Worm (Caenorhabditis elegans) whole organism, L1 larva: ENCODE results near the gene T04C12.1.

ENCODE experiments used
- C16A3.4 ChIP-seq: fragments of 150-350 bp; optimal IDR thresholded peaks from 2 replicates; lab custom pipeline; 2014; ENCODE audit warnings: missing biosample characterization, missing genetic modification characterization
- F16B12.6 ChIP-seq: fragments of 150-350 bp; optimal IDR thresholded peaks from 2 replicates; lab custom pipeline; 2014; ENCODE audit warnings: missing biosample characterization, missing genetic modification characterization
- Y116A8C.19 ChIP-seq: sonication (generic microtip); optimal IDR thresholded peaks from 2 replicates; lab custom pipeline; 2016; ENCODE audit warnings: missing compliant biosample characterization, missing genetic modification characterization, borderline replicate concordance
- aha-1 ChIP-seq: fragments of 150-350 bp; optimal IDR thresholded peaks from 2 replicates; lab custom pipeline; 2014; ENCODE audit warnings: missing biosample characterization, missing genetic modification characterization
- alr-1 ChIP-seq: fragments of 200-800 bp; sonication (Bioruptor generic); optimal IDR thresholded peaks from 2 replicates; lab custom pipeline; 2018; ENCODE audit warnings: borderline replicate concordance, mild to moderate bottlenecking, missing genetic modification characterization, missing compliant biosample characterization
- aly-2 ChIP-seq: fragments of 150-350 bp; optimal IDR thresholded peaks from 2 replicates; lab custom pipeline; 2014; ENCODE audit warnings: missing biosample characterization, missing genetic modification characterization
- ama-1 ChIP-seq: fragments of 150-350 bp; optimal IDR thresholded peaks from 2 replicates; lab custom pipeline; 2014
- blmp-1 ChIP-seq: fragments of 150-350 bp; optimal IDR thresholded peaks from 2 replicates; lab custom pipeline; 2014; ENCODE audit warnings: missing biosample characterization, missing genetic modification characterization
- ceh-63 ChIP-seq: fragments of 200-800 bp; sonication (Bioruptor generic); optimal IDR thresholded peaks from 2 replicates; lab custom pipeline; 2018; ENCODE audit warnings: mild to moderate bottlenecking, missing genetic modification characterization, missing compliant biosample characterization
- ceh-8 ChIP-seq: fragments of 200-800 bp; sonication (Bioruptor generic); optimal IDR thresholded peaks from 2 replicates; lab custom pipeline; 2018; ENCODE audit warnings: mild to moderate bottlenecking, missing genetic modification characterization, moderate library complexity, missing compliant biosample characterization
- ceh-88 ChIP-seq: fragments of 200-800 bp; sonication (Bioruptor generic); IDR thresholded peaks from 2 replicates; pipeline ENCODE4 v1.3.6; 2022; ENCODE audit warnings: missing genetic modification characterization, missing compliant biosample characterization
- ceh-90 ChIP-seq: sonication (generic microtip); optimal IDR thresholded peaks from 2 replicates; lab custom pipeline; 2016; ENCODE audit warnings: missing genetic modification characterization, missing compliant biosample characterization
- ces-1 ChIP-seq: fragments of 150-350 bp; optimal IDR thresholded peaks from 2 replicates; lab custom pipeline; 2014; ENCODE audit warnings: missing biosample characterization, missing genetic modification reagents, missing genetic modification characterization
- efl-3 ChIP-seq: fragments of 200-800 bp; sonication (Bioruptor generic); optimal IDR thresholded peaks from 2 replicates; lab custom pipeline; 2018; ENCODE audit warnings: mild to moderate bottlenecking, missing genetic modification characterization, missing compliant biosample characterization
- egl-13 ChIP-seq: sonication (generic microtip); optimal IDR thresholded peaks from 2 replicates; lab custom pipeline; 2016; ENCODE audit warnings: missing genotype, missing genetic modification reagents, missing genetic modification characterization, missing compliant biosample characterization
- egl-27 ChIP-seq, 2 experiments: fragments of 150-350 bp in 1 of 2; sonication (generic microtip); optimal IDR thresholded peaks; 3 replicates each; lab custom pipeline; 2017 to 2018; ENCODE audit warnings: missing biosample characterization in 2 of 2, missing genetic modification characterization in 2 of 2, missing genetic modification reagents in 2 of 2
- ets-5 ChIP-seq: fragments of 200-800 bp; sonication (Bioruptor generic); IDR thresholded peaks from 2 replicates; pipeline ENCODE4 v1.3.6; 2022; ENCODE audit warnings: missing genetic modification characterization, missing compliant biosample characterization
- fkh-10 ChIP-seq: sonication (generic microtip); optimal IDR thresholded peaks from 2 replicates; lab custom pipeline; 2017; ENCODE audit warnings: missing biosample characterization, missing genetic modification reagents, missing genetic modification characterization
- fkh-8 ChIP-seq: sonication (generic microtip); optimal IDR thresholded peaks from 2 replicates; lab custom pipeline; 2016; ENCODE audit warnings: mild to moderate bottlenecking, missing genetic modification characterization, missing compliant biosample characterization
- grh-1 ChIP-seq: fragments of 200-800 bp; sonication (Bioruptor generic); IDR thresholded peaks from 2 replicates; pipeline ENCODE4 v1.3.6; 2022; ENCODE audit warnings: missing genetic modification reagents, missing genetic modification characterization, missing compliant biosample characterization
- hlh-17 ChIP-seq: fragments of 200-800 bp; sonication (Bioruptor generic); optimal IDR thresholded peaks from 2 replicates; lab custom pipeline; 2018; ENCODE audit warnings: missing genetic modification characterization, mild to moderate bottlenecking, missing compliant biosample characterization, moderate library complexity, borderline replicate concordance
- irx-1 ChIP-seq: sonication (generic microtip); optimal IDR thresholded peaks from 2 replicates; lab custom pipeline; 2016; ENCODE audit warnings: missing genetic modification characterization, missing compliant biosample characterization
- isw-1 ChIP-seq: fragments of 200-800 bp; sonication (Bioruptor generic); IDR thresholded peaks from 2 replicates; pipeline ENCODE4 v1.3.6; 2022; ENCODE audit warnings: missing genetic modification characterization, missing compliant biosample characterization
- lin-14 ChIP-seq: fragments of 200-800 bp; sonication (Bioruptor generic); optimal IDR thresholded peaks from 2 replicates; lab custom pipeline; 2018; ENCODE audit warnings: mild to moderate bottlenecking, missing genetic modification characterization, moderate library complexity, missing compliant biosample characterization
- lin-15B ChIP-seq: fragments of 150-350 bp; sonication (generic microtip); optimal IDR thresholded peaks from 3 replicates; lab custom pipeline; 2014; ENCODE audit warnings: missing biosample characterization, missing genetic modification characterization
- lin-35 ChIP-seq, 2 experiments: fragments of 150-350 bp; optimal IDR thresholded peaks; 2 replicates each; lab custom pipeline; 2014; ENCODE audit warnings: missing biosample characterization in 2 of 2, missing genetic modification characterization in 2 of 2, missing genetic modification reagents in 2 of 2
- lin-39 ChIP-seq: fragments of 150-350 bp; optimal IDR thresholded peaks from 2 replicates; lab custom pipeline; 2014; ENCODE audit warnings: missing biosample characterization, missing genetic modification reagents, missing genetic modification characterization
- mab-9 ChIP-seq: fragments of 200-800 bp; sonication (Bioruptor generic); IDR thresholded peaks from 2 replicates; pipeline ENCODE4 v1.3.6; 2022; ENCODE audit warnings: missing genetic modification reagents, missing genetic modification characterization, missing compliant biosample characterization
- mef-2 ChIP-seq: fragments of 150-350 bp; optimal IDR thresholded peaks from 2 replicates; lab custom pipeline; 2014; ENCODE audit warnings: missing biosample characterization, missing genetic modification characterization
- nhr-19 ChIP-seq: fragments of 200-800 bp; sonication (Bioruptor generic); conservative IDR thresholded peaks from 2 replicates; pipeline ENCODE4 v1.3.6; 2022; ENCODE audit warnings: missing genetic modification characterization, missing compliant biosample characterization
- nhr-237 ChIP-seq: fragments of 150-350 bp; optimal IDR thresholded peaks from 2 replicates; lab custom pipeline; 2014; ENCODE audit warnings: missing biosample characterization, missing genetic modification characterization
- nhr-28 ChIP-seq: fragments of 150-350 bp; optimal IDR thresholded peaks from 2 replicates; lab custom pipeline; 2014; ENCODE audit warnings: missing biosample characterization, missing genetic modification characterization
- nhr-47 ChIP-seq: sonication (generic microtip); optimal IDR thresholded peaks from 2 replicates; lab custom pipeline; 2016; ENCODE audit warnings: mild to moderate bottlenecking, missing genetic modification characterization, moderate library complexity, missing compliant biosample characterization
- nhr-71 ChIP-seq: sonication (generic microtip); optimal IDR thresholded peaks from 2 replicates; lab custom pipeline; 2016; ENCODE audit warnings: mild to moderate bottlenecking, missing genetic modification characterization, moderate library complexity, missing compliant biosample characterization
- nhr-76 ChIP-seq: sonication (generic microtip); optimal IDR thresholded peaks from 2 replicates; lab custom pipeline; 2017; ENCODE audit warnings: missing biosample characterization, missing genetic modification characterization
- nhr-85 ChIP-seq: sonication (generic microtip); peaks from one replicate; lab custom pipeline; 2016; ENCODE audit warnings: missing genetic modification characterization, inconsistent platforms, missing compliant biosample characterization
- nhr-90 ChIP-seq: sonication (generic microtip); optimal IDR thresholded peaks from 2 replicates; lab custom pipeline; 2016; ENCODE audit warnings: mild to moderate bottlenecking, missing genetic modification characterization, missing compliant biosample characterization; ENCODE audit not compliant: poor library complexity
- pax-3 ChIP-seq: fragments of 200-800 bp; sonication (Bioruptor generic); optimal IDR thresholded peaks from 2 replicates; lab custom pipeline; 2018; ENCODE audit warnings: mild to moderate bottlenecking, missing genetic modification characterization, moderate library complexity, missing compliant biosample characterization
- rnt-1 ChIP-seq: sonication (generic microtip); optimal IDR thresholded peaks from 2 replicates; lab custom pipeline; 2016; ENCODE audit warnings: mild to moderate bottlenecking, missing genetic modification characterization, moderate library complexity, missing compliant biosample characterization
- skn-1 ChIP-seq: fragments of 150-350 bp; optimal IDR thresholded peaks from 2 replicates; lab custom pipeline; 2014; ENCODE audit warnings: missing biosample characterization, missing genetic modification characterization
- snu-23 ChIP-seq: sonication (generic microtip); optimal IDR thresholded peaks from 2 replicates; lab custom pipeline; 2016; ENCODE audit warnings: missing genetic modification characterization, missing compliant biosample characterization
- sup-37 ChIP-seq: fragments of 200-800 bp; sonication (Bioruptor generic); optimal IDR thresholded peaks from 2 replicates; lab custom pipeline; 2018; ENCODE audit warnings: mild to moderate bottlenecking, missing genetic modification characterization, missing compliant biosample characterization
- swsn-7 ChIP-seq: sonication (generic microtip); optimal IDR thresholded peaks from 2 replicates; lab custom pipeline; 2016; ENCODE audit warnings: missing genetic modification characterization, missing compliant biosample characterization
- tbx-2 ChIP-seq: sonication (generic microtip); optimal IDR thresholded peaks from 2 replicates; lab custom pipeline; 2016; ENCODE audit warnings: missing genetic modification characterization, missing compliant biosample characterization
- unc-62 ChIP-seq: fragments of 150-350 bp; optimal IDR thresholded peaks from 2 replicates; lab custom pipeline; 2014; ENCODE audit warnings: missing biosample characterization, missing genetic modification reagents, missing genetic modification characterization
- unc-86 ChIP-seq: sonication (generic microtip); optimal IDR thresholded peaks from 2 replicates; lab custom pipeline; 2016; ENCODE audit warnings: missing genetic modification characterization, missing compliant biosample characterization
- unc-98 ChIP-seq: fragments of 200-800 bp; sonication (Bioruptor generic); IDR thresholded peaks from 2 replicates; pipeline ENCODE4 v1.3.6; 2022; ENCODE audit warnings: missing genetic modification characterization, missing compliant biosample characterization
- xbp-1 ChIP-seq: sonication (generic microtip); optimal IDR thresholded peaks from 2 replicates; lab custom pipeline; 2016; ENCODE audit warnings: missing genetic modification characterization, missing compliant biosample characterization
- zag-1 ChIP-seq: fragments of 150-350 bp; optimal IDR thresholded peaks from 2 replicates; lab custom pipeline; 2014; ENCODE audit warnings: missing biosample characterization, missing genetic modification characterization
- zip-4 ChIP-seq: fragments of 200-800 bp; sonication (Bioruptor generic); optimal IDR thresholded peaks from 2 replicates; lab custom pipeline; 2018; ENCODE audit warnings: mild to moderate bottlenecking, missing genetic modification characterization, moderate library complexity, missing compliant biosample characterization

The T04C12.1 gene

DNA sequence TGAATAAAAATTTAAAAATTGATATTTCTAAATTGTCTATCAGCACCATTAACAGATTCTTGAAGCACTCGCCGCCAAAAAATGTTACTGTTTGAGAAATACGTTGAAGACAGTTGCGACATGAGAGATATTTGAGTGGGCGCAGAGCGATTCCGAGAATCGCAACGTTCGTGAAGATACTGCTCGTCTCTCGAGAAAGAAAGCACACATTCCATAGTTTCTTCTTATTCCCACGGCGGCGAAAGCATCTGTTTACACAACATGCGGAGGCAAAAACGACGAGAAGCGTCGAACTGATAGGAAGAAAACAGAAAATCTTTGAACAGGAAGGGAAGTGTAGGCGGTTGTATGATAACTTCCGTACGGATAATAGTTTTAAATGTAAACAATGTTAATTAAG is 23.4 kb upstream of the T04C12.1 start (continued):
- TF ChIP-seq zag-1 (tag; lab: Kevin White, UChicago) (no peak), xbp-1 (peak; percentile 37), C16A3.4 (tag; lab: Kevin White, UChicago) (no peak), nhr-28 (no peak), rnt-1 (tag; lab: Kevin White, UChicago) (peak; percentile 88), hlh-17 (no peak)

DNA sequence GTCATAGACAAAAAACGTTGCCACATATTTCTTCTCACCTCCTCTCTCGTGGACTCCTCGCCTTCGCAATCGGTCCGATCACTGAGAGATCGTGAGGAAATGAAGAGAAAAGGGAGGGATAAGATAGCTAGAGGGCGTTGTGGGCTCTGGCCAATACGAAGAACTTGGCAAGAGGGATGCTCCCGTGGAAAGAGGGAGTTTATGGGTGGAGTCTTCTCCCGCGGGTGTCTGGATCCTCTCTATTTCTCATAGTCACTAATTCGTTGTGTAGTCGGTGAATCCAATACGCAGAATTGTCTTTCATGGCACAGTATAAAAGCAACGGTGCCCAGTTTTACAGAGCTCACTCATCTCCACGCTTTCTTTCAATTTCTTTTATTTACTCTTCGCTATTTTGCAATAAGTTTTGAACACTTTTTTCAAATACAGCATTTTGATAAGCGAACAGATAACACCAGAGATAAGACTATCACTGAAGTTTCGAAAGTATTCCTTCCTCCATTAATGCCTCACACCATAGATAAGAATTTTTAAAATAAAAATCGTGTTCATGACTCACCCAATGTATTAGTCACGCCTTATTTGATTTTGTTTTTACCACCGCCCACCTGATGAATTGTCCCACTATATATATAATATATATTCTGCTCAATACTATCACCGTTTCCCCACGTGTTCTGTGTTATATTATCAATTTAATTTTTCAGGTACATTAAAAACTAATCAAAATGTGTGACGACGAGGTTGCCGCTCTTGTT is 21.5 kb upstream of the T04C12.1 start, which contains the start of gene act-1:
Gene act-1 (plus strand): TSS at position 708 of the 758 bp plus-strand sequence.
- TF ChIP-seq ets-5 (GFP tag; lab: Robert Waterston, UW): no peak
- TF ChIP-seq fkh-10 (GFP tag; lab: Kevin White, UChicago): no peak
- TF ChIP-seq lin-15B (tag; lab: Kevin White, UChicago): no peak
- TF ChIP-seq nhr-76 (tag; lab: Kevin White, UChicago): no peak
- no peak for TF ChIP-seq unc-62 (GFP tag; lab: Kevin White, UChicago)
- peak; percentile 1 for TF ChIP-seq xbp-1
- TF ChIP-seq blmp-1 (tag; lab: Kevin White, UChicago): no peak
- no peak for TF ChIP-seq ces-1 (GFP tag; lab: Kevin White, UChicago)
- no peak for TF ChIP-seq isw-1 (GFP tag; lab: Robert Waterston, UW)
- TF ChIP-seq lin-39 (tag; lab: Kevin White, UChicago): no peak
- no peak for TF ChIP-seq fkh-8 (tag; lab: Kevin White, UChicago)
- peak; percentile 14 for TF ChIP-seq zip-4 (GFP tag; lab: Kevin White, UChicago)
- no peak for TF ChIP-seq ceh-63 (GFP tag; lab: Kevin White, UChicago)
- TF ChIP-seq tbx-2: peak; percentile 21
- TF ChIP-seq nhr-28: no peak
- no peak for TF ChIP-seq hlh-17
- no peak for TF ChIP-seq unc-86 (tag; lab: Kevin White, UChicago)
- peak; percentile 67 for TF ChIP-seq lin-14
- no peak for TF ChIP-seq Y116A8C.19 (tag; lab: Kevin White, UChicago)
- TF ChIP-seq nhr-90: no peak
- no peak for TF ChIP-seq alr-1 (tag; lab: Kevin White, UChicago)
- no peak for TF ChIP-seq nhr-237 (tag; lab: Kevin White, UChicago)
- no peak for TF ChIP-seq egl-27 (tag; optimal IDR thresholded peaks at IDR 0.05; lab: Kevin White, UChicago)
- peak; percentile 79 for TF ChIP-seq nhr-19 (GFP tag; lab: Robert Waterston, UW)
- TF ChIP-seq lin-35 (GFP tag; optimal IDR thresholded peaks at IDR 0.05; lab: Kevin White, UChicago): peak in 1 of 2 experiments; percentile 3
- TF ChIP-seq skn-1 (tag; lab: Kevin White, UChicago): no peak
- no peak for TF ChIP-seq C16A3.4 (tag; lab: Kevin White, UChicago)
- no peak for TF ChIP-seq F16B12.6 (tag; lab: Kevin White, UChicago)
- TF ChIP-seq aly-2: no peak
- no peak for TF ChIP-seq ceh-8
- no peak for TF ChIP-seq ceh-90
- no peak for TF ChIP-seq mab-9 (GFP tag; lab: Robert Waterston, UW)
- TF ChIP-seq unc-98 (GFP tag; lab: Robert Waterston, UW): no peak; the same call in 1 of the 2 replicates
- TF ChIP-seq aha-1 (tag; lab: Kevin White, UChicago): no peak
- no peak for TF ChIP-seq pax-3 (tag; lab: Kevin White, UChicago)
- no peak for TF ChIP-seq egl-13 (tag; lab: Kevin White, UChicago)
- TF ChIP-seq ama-1: no peak
- TF ChIP-seq efl-3 (GFP tag; lab: Kevin White, UChicago): no peak
- no peak for TF ChIP-seq ceh-88 (GFP tag; lab: Robert Waterston, UW)
- TF ChIP-seq irx-1: no peak
- peak; percentile 48 for TF ChIP-seq swsn-7 (tag; lab: Kevin White, UChicago)
- TF ChIP-seq grh-1 (GFP tag; lab: Robert Waterston, UW): no peak
- peak; percentile 85 for TF ChIP-seq nhr-71
- no peak for TF ChIP-seq nhr-85 (tag; lab: Kevin White, UChicago)
- no peak for TF ChIP-seq sup-37 (GFP tag; lab: Kevin White, UChicago)
- no peak for TF ChIP-seq mef-2 (tag; lab: Kevin White, UChicago)
- peak; percentile 21 for TF ChIP-seq nhr-47 (tag; lab: Kevin White, UChicago)
- peak; percentile 38 for TF ChIP-seq snu-23 (GFP tag; lab: Kevin White, UChicago)
